Fruit fly (Drosophila melanogaster) whole organism, prepupa: Measurements from ENCODE around the gene Atg5.
A peak's percentile ranks its signal among the peaks of the same experiment; 100 is the strongest.

Experiments used
- Blimp-1 ChIP-seq: fragments of 200-800 bp; sonication (Bioruptor generic); optimal IDR thresholded peaks from 3 replicates; lab custom pipeline; 2017; ENCODE audit warnings: missing biosample characterization, missing genetic modification characterization, mild to moderate bottlenecking, moderate library complexity, missing genetic modification reagents
- CG10631 ChIP-seq: fragments of 200-800 bp; sonication (Bioruptor generic); optimal IDR thresholded peaks from 2 replicates; lab custom pipeline; 2016; ENCODE audit warnings: missing biosample characterization, missing genetic modification characterization
- CG10669 ChIP-seq: fragments of 200-800 bp; sonication (Bioruptor generic); optimal IDR thresholded peaks from 3 replicates; lab custom pipeline; 2018; ENCODE audit warnings: missing biosample characterization, mild to moderate bottlenecking, missing genetic modification characterization, moderate library complexity
- CG11762 ChIP-seq: fragments of 200-800 bp; sonication (Bioruptor generic); optimal IDR thresholded peaks from 3 replicates; lab custom pipeline; 2016; ENCODE audit warnings: missing biosample characterization, missing genetic modification characterization; ENCODE audit not compliant: insufficient read depth
- CG11902 ChIP-seq: fragments of 200-800 bp; sonication (Bioruptor generic); optimal IDR thresholded peaks from 3 replicates; lab custom pipeline; 2016; ENCODE audit warnings: missing biosample characterization, missing genetic modification characterization
- CG1621 ChIP-seq: fragments of 200-800 bp; sonication (Bioruptor generic); optimal IDR thresholded peaks from 3 replicates; lab custom pipeline; 2018; ENCODE audit warnings: missing biosample characterization, mild to moderate bottlenecking, missing genetic modification characterization
- CG16779 ChIP-seq: fragments of 200-800 bp; sonication (Bioruptor generic); optimal IDR thresholded peaks from 3 replicates; lab custom pipeline; 2017; ENCODE audit warnings: missing biosample characterization, mild to moderate bottlenecking, missing genetic modification characterization
- CG3032 ChIP-seq: fragments of 200-800 bp; optimal IDR thresholded peaks from 2 replicates; lab custom pipeline; 2019; ENCODE audit warnings: missing biosample characterization, mild to moderate bottlenecking, missing genetic modification characterization, moderate library complexity
- CG32006 ChIP-seq: fragments of 200-800 bp; sonication (Bioruptor generic); optimal IDR thresholded peaks from 3 replicates; lab custom pipeline; 2017; ENCODE audit warnings: missing biosample characterization, mild to moderate bottlenecking, missing genetic modification characterization
- CG34406 ChIP-seq: fragments of 200-800 bp; sonication (Bioruptor generic); optimal IDR thresholded peaks from 3 replicates; lab custom pipeline; 2016; ENCODE audit warnings: missing biosample characterization, missing genetic modification characterization
- CG3919 ChIP-seq: fragments of 200-800 bp; sonication (Bioruptor generic); optimal IDR thresholded peaks from 3 replicates; lab custom pipeline; 2016; ENCODE audit warnings: missing biosample characterization, missing genetic modification characterization
- CG4318 ChIP-seq: fragments of 200-800 bp; sonication (Bioruptor generic); optimal IDR thresholded peaks from 3 replicates; lab custom pipeline; 2017; ENCODE audit warnings: missing biosample characterization, mild to moderate bottlenecking, missing genetic modification characterization
- CG6163 ChIP-seq: fragments of 200-800 bp; sonication (Bioruptor generic); IDR thresholded peaks from 3 replicates; pipeline ENCODE4 v1.3.6; 2022; ENCODE audit warnings: missing biosample characterization, missing genetic modification characterization
- CG6276 ChIP-seq: fragments of 200-800 bp; sonication (Bioruptor generic); optimal IDR thresholded peaks from 2 replicates; lab custom pipeline; 2017; ENCODE audit warnings: missing biosample characterization, mild to moderate bottlenecking, missing genetic modification characterization
- CG6792 ChIP-seq: fragments of 200-800 bp; sonication (Bioruptor generic); optimal IDR thresholded peaks from 3 replicates; lab custom pipeline; 2016; ENCODE audit warnings: missing biosample characterization, missing genetic modification characterization
- CG6808 ChIP-seq: fragments of 200-800 bp; sonication (Bioruptor generic); optimal IDR thresholded peaks from 3 replicates; lab custom pipeline; 2017; ENCODE audit warnings: missing biosample characterization, missing genetic modification characterization, mild to moderate bottlenecking, moderate library complexity, missing genetic modification reagents
- CG6854 ChIP-seq: fragments of 200-800 bp; sonication (Bioruptor generic); optimal IDR thresholded peaks from 2 replicates; lab custom pipeline; 2017; ENCODE audit warnings: missing biosample characterization, mild to moderate bottlenecking, missing genetic modification characterization
- CG8119 ChIP-seq: fragments of 200-800 bp; sonication (Bioruptor generic); IDR thresholded peaks from 3 replicates; pipeline ENCODE4 v1.3.6; 2022; ENCODE audit warnings: missing biosample characterization, missing genetic modification characterization
- CG8632 ChIP-seq: fragments of 200-800 bp; sonication (Bioruptor generic); optimal IDR thresholded peaks from 3 replicates; lab custom pipeline; 2016; ENCODE audit warnings: missing biosample characterization, missing genetic modification characterization
- CG9139 ChIP-seq: fragments of 200-800 bp; sonication (Bioruptor generic); optimal IDR thresholded peaks from 3 replicates; lab custom pipeline; 2017; ENCODE audit warnings: missing biosample characterization, mild to moderate bottlenecking, missing genetic modification characterization
- Eip93F ChIP-seq: fragments of 200-800 bp; sonication (Bioruptor generic); optimal IDR thresholded peaks from 2 replicates; lab custom pipeline; 2016; ENCODE audit warnings: missing biosample characterization, mild to moderate bottlenecking, missing genetic modification characterization
- Ets21C ChIP-seq: fragments of 200-800 bp; sonication (Bioruptor generic); optimal IDR thresholded peaks from 3 replicates; lab custom pipeline; 2016; ENCODE audit warnings: missing biosample characterization, missing genetic modification characterization
- Ets96B ChIP-seq: fragments of 200-800 bp; optimal IDR thresholded peaks from 2 replicates; lab custom pipeline; 2019; ENCODE audit warnings: missing biosample characterization, mild to moderate bottlenecking, missing genetic modification characterization, moderate library complexity
- Hr38 ChIP-seq: sonication (Bioruptor generic); optimal IDR thresholded peaks from 2 replicates; lab custom pipeline; 2016; ENCODE audit warnings: missing biosample characterization, missing genetic modification characterization
- Hr39 ChIP-seq: fragments of 200-800 bp; sonication (Bioruptor generic); optimal IDR thresholded peaks from 2 replicates; lab custom pipeline; 2016; ENCODE audit warnings: missing biosample characterization, missing genetic modification characterization
- Hr4 ChIP-seq: fragments of 200-800 bp; sonication (Bioruptor generic); optimal IDR thresholded peaks from 3 replicates; lab custom pipeline; 2016; ENCODE audit warnings: missing biosample characterization, missing genetic modification characterization
- Lpt ChIP-seq: fragments of 200-800 bp; sonication (Bioruptor generic); optimal IDR thresholded peaks from 3 replicates; lab custom pipeline; 2016; ENCODE audit warnings: missing biosample characterization, missing genetic modification characterization
- Met ChIP-seq: fragments of 200-800 bp; sonication (Bioruptor generic); optimal IDR thresholded peaks from 3 replicates; lab custom pipeline; 2016; ENCODE audit warnings: missing biosample characterization, missing genetic modification characterization
- Smox ChIP-seq: fragments of 200-800 bp; sonication (Bioruptor generic); optimal IDR thresholded peaks from 3 replicates; lab custom pipeline; 2016; ENCODE audit warnings: missing biosample characterization, missing genetic modification characterization
- Sox14 ChIP-seq: fragments of 200-800 bp; sonication (Bioruptor generic); optimal IDR thresholded peaks from 3 replicates; lab custom pipeline; 2016; ENCODE audit warnings: missing biosample characterization, missing genetic modification characterization
- Sox15 ChIP-seq: fragments of 200-800 bp; sonication (Bioruptor generic); optimal IDR thresholded peaks from 3 replicates; lab custom pipeline; 2016; ENCODE audit warnings: missing biosample characterization, missing genetic modification characterization
- acj6 ChIP-seq: fragments of 200-800 bp; sonication (Bioruptor generic); optimal IDR thresholded peaks from 3 replicates; lab custom pipeline; 2016; ENCODE audit warnings: missing biosample characterization, missing genetic modification characterization
- cyc ChIP-seq: fragments of 200-800 bp; sonication (Bioruptor generic); optimal IDR thresholded peaks from 3 replicates; lab custom pipeline; 2016; ENCODE audit warnings: missing biosample characterization, missing genetic modification characterization
- dac ChIP-seq: fragments of 200-800 bp; sonication (Bioruptor generic); optimal IDR thresholded peaks from 2 replicates; lab custom pipeline; 2017; ENCODE audit warnings: missing biosample characterization, mild to moderate bottlenecking, missing genetic modification characterization
- dsx ChIP-seq: fragments of 200-800 bp; optimal IDR thresholded peaks from 3 replicates; lab custom pipeline; 2019; ENCODE audit warnings: missing biosample characterization, mild to moderate bottlenecking, missing genetic modification characterization, moderate library complexity; ENCODE audit not compliant: poor library complexity, severe bottlenecking
- esn ChIP-seq: fragments of 200-800 bp; sonication (Bioruptor generic); optimal IDR thresholded peaks from 2 replicates; lab custom pipeline; 2016; ENCODE audit warnings: missing biosample characterization, mild to moderate bottlenecking, missing genetic modification characterization, moderate library complexity
- fkh ChIP-seq: fragments of 200-800 bp; sonication (Bioruptor generic); optimal IDR thresholded peaks from 3 replicates; lab custom pipeline; 2017; ENCODE audit warnings: missing biosample characterization, mild to moderate bottlenecking, missing genetic modification characterization, moderate library complexity
- lz ChIP-seq: fragments of 200-800 bp; sonication (Bioruptor generic); optimal IDR thresholded peaks from 3 replicates; lab custom pipeline; 2016; ENCODE audit warnings: missing biosample characterization, missing genetic modification characterization
- net ChIP-seq: fragments of 200-800 bp; sonication (Bioruptor generic); optimal IDR thresholded peaks from 3 replicates; lab custom pipeline; 2016; ENCODE audit warnings: missing biosample characterization, missing genetic modification characterization
- pdm3 ChIP-seq: fragments of 200-800 bp; sonication (Bioruptor generic); optimal IDR thresholded peaks from 3 replicates; lab custom pipeline; 2016; ENCODE audit warnings: missing biosample characterization, missing genetic modification characterization
- spab ChIP-seq: fragments of 200-800 bp; sonication (Bioruptor generic); optimal IDR thresholded peaks from 2 replicates; lab custom pipeline; 2017; ENCODE audit warnings: missing biosample characterization, mild to moderate bottlenecking, missing genetic modification characterization, missing genetic modification reagents
- ss ChIP-seq, 2 experiments: fragments of 200-800 bp; sonication (Bioruptor generic); optimal IDR thresholded peaks; 2 replicates in 1 of 2; 3 replicates in 1 of 2; lab custom pipeline; 2017 to 2018; ENCODE audit warnings: mild to moderate bottlenecking in 2 of 2, missing biosample characterization in 2 of 2, missing genetic modification characterization in 2 of 2, moderate library complexity in 1 of 2
- svp ChIP-seq: fragments of 200-800 bp; sonication (Bioruptor generic); peaks from one replicate; lab custom pipeline; 2016; ENCODE audit warnings: missing biosample characterization, missing genetic modification characterization
- topi ChIP-seq: fragments of 200-800 bp; sonication (Bioruptor generic); optimal IDR thresholded peaks from 3 replicates; lab custom pipeline; 2016; ENCODE audit warnings: missing biosample characterization, missing genetic modification characterization

Gene Atg5

dm6 chrX:7306538-7307477, 16.8 kb downstream of the Atg5 start (continued):
- TF ChIP-seq CG16779 (tag; lab: Kevin White, UChicago) (peak; percentile 89), Met (peak; percentile 90), Lpt (GFP tag; lab: Kevin White, UChicago) (peak; percentile 76), Smox (GFP tag; lab: Kevin White, UChicago) (peak; percentile 87), CG6808 (GFP tag; lab: Kevin White, UChicago) (peak; percentile 87), lz (GFP tag; lab: Kevin White, UChicago) (peak; percentile 94), CG3919 (GFP tag; lab: Kevin White, UChicago) (peak; percentile 89), Hr38 (GFP tag; lab: Kevin White, UChicago) (no peak), CG6792 (GFP tag; lab: Kevin White, UChicago) (peak; percentile 88), Blimp-1 (GFP tag; lab: Kevin White, UChicago) (peak; percentile 81), pdm3 (GFP tag; lab: Kevin White, UChicago) (peak; percentile 93)
- TF ChIP-seq, all 60 proteins: peak for 56

dm6 chrX:7305753-7306338, 17.7 kb downstream of the Atg5 start:
- TF ChIP-seq Sox15 (GFP tag; lab: Kevin White, UChicago) (peak; percentile 94), CG4318 (GFP tag; lab: Kevin White, UChicago) (peak; percentile 79), net (GFP tag; lab: Kevin White, UChicago) (peak; percentile 89), CG6808 (GFP tag; lab: Kevin White, UChicago) (peak; percentile 92), CG8632 (peak; percentile 80), topi (GFP tag; lab: Kevin White, UChicago) (peak; percentile 81), Hr39 (GFP tag; lab: Kevin White, UChicago) (peak; percentile 89), Hr4 (GFP tag; lab: Kevin White, UChicago) (peak; percentile 51), Ets21C (peak; percentile 76), esn (GFP tag; lab: Kevin White, UChicago) (peak; percentile 71), dac (GFP tag; lab: Kevin White, UChicago) (peak; percentile 81), Hr38 (GFP tag; lab: Kevin White, UChicago) (no peak), lz (GFP tag; lab: Kevin White, UChicago) (peak; percentile 84), CG11902 (GFP tag; lab: Kevin White, UChicago) (peak; percentile 93), CG6163 (peak; percentile 87), acj6 (GFP tag; lab: Kevin White, UChicago) (peak; percentile 87), spab (GFP tag; lab: Kevin White, UChicago) (peak; percentile 93), fkh (GFP tag; lab: Kevin White, UChicago) (no peak), CG34406 (GFP tag; lab: Kevin White, UChicago) (peak; percentile 87), CG10669 (GFP tag; lab: Kevin White, UChicago) (peak; percentile 86), svp (peak; percentile 90), Smox (GFP tag; lab: Kevin White, UChicago) (peak; percentile 75), CG6276 (peak; percentile 79), cyc (peak; percentile 80), Eip93F (GFP tag; lab: Kevin White, UChicago) (no peak), CG9139 (GFP tag; lab: Kevin White, UChicago) (peak; percentile 90), CG11762 (GFP tag; lab: Kevin White, UChicago) (peak; percentile 60), Ets96B (peak; percentile 90), CG8119 (GFP tag; lab: Robert Waterston, UW) (peak; percentile 86; the same call in 2 of the 3 replicates), Blimp-1 (GFP tag; lab: Kevin White, UChicago) (peak; percentile 68), CG1621 (tag; lab: Kevin White, UChicago) (peak; percentile 90), dsx (peak; percentile 79), CG16779 (tag; lab: Kevin White, UChicago) (peak; percentile 82), CG10631 (GFP tag; lab: Kevin White, UChicago) (peak; percentile 91), ss (GFP tag; optimal IDR thresholded peaks at IDR 0.05; lab: Kevin White, UChicago) (peak; percentile 89 to 95), CG6854 (GFP tag; lab: Kevin White, UChicago) (peak; percentile 85), CG32006 (peak; percentile 93), CG6792 (GFP tag; lab: Kevin White, UChicago) (peak; percentile 90), Lpt (GFP tag; lab: Kevin White, UChicago) (peak; percentile 75), CG3032 (peak; percentile 92), Sox14 (GFP tag; lab: Kevin White, UChicago) (peak; percentile 82)
